Worm (Caenorhabditis elegans) whole organism, early embryonic: Measurements from ENCODE around the gene nhr-59.

Experiments
- ama-1 ChIP-seq: fragments of 150-350 bp; optimal IDR thresholded peaks from 2 replicates; lab custom pipeline; 2014
- ceh-13 ChIP-seq: fragments of 200-800 bp; sonication (Bioruptor generic); optimal IDR thresholded peaks from 2 replicates; lab custom pipeline; 2018; ENCODE audit warnings: mild to moderate bottlenecking, missing genetic modification characterization, missing compliant biosample characterization
- tbx-37 ChIP-seq: fragments of 200-800 bp; sonication (Bioruptor generic); conservative IDR thresholded peaks from 2 replicates; pipeline ENCODE4 v1.3.6; 2022; ENCODE audit warnings: missing genetic modification reagents, missing genetic modification characterization, missing compliant biosample characterization
- tra-4 ChIP-seq: sonication (generic microtip); optimal IDR thresholded peaks from 2 replicates; lab custom pipeline; 2017; ENCODE audit warnings: missing genetic modification characterization, missing compliant biosample characterization

DNA sequence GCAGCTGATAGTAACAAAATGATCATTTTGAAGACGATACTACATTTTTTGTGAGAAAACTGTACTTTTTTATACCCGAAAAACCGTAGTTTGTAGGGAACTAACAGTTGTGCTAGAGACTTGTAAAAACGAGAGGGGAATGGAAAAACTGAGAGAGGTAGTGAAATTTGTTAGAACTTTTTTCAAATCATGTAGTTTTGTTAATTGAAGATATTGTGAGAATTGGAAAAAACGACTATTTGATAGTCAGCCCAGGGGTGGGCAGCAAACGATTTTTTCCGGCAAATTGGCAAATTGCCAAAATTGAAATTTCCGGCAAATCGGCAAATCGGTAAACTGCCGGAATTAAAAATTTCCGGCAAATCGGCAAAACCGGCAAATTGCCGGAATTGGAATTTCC is 28.8 kb downstream of the nhr-59 start, which contains the start of gene cyp-33C6:
- TF ChIP-seq tbx-37 (GFP tag; lab: Robert Waterston, UW) (no peak), ceh-13 (GFP tag; lab: Kevin White, UChicago) (no peak), ama-1 (lab: Kevin White, UChicago) (no peak), tra-4 (tag; lab: Kevin White, UChicago) (no peak)
